Fruit fly (Drosophila melanogaster): Measurements from ENCODE around the gene CG13073.

The CG13073 gene

DNA sequence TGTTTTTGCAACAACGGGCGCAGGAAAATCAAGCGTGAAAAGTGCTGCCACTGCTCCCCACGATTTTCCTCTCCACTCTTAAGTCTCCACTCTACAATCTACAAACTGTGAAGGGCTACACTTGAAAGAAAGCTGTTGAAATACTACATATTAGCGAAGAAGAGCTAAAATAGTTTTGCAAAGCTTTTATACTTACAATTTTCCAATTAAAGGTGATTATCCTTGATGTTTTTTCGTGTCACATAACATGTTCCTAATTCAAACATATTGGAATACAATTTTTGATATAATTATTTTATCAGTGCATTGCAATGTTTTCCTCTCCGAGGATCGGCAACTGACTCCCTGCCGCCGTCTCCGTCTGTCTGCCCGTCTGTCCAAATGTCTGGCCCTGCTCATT, 832 bp upstream of the CG13073 start:
- TF ChIP-seq sens (GFP tag): peak; percentile 64
- TF ChIP-seq Drgx (GFP tag; IDR thresholded peaks at IDR 0.05): peak; percentile 82
- TF ChIP-seq CG2889 (GFP tag; IDR thresholded peaks at IDR 0.05): no peak
- 0 out of 2 replicates have a peak, but pooled peaks have one; percentile 15 for TF ChIP-seq Ptx1 (GFP tag; IDR thresholded peaks at IDR 0.05)
- TF ChIP-seq bsh (GFP tag; optimal IDR thresholded peaks at IDR 0.05): peak in 1 of 2 experiments; percentile 48
- no peak for TF ChIP-seq NFAT (GFP tag; IDR thresholded peaks at IDR 0.05)
- no peak for TF ChIP-seq HmgD (GFP tag; optimal IDR thresholded peaks at IDR 0.05)

DNA sequence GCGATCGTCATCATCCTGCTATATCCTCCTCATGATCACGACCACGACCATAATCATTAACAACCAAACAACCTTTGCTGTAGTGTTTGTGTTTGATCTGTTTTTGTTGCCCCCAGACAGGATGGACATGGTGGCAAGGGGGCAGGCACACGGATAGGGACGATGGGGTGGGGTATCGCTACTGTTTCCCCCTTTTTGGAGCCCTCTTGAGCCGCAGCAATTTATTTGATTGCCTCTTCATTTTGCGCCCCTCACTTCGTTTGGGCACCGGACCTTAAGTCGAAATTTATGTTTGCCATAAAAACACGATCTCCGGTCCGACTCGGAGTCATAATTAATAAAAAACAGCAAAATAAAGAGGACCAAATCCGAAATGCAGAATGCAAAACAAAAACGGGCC, 1.3 kb downstream of the CG13073 start:
- TF ChIP-seq Fer3 (tag; optimal IDR thresholded peaks at IDR 0.05) (no peak), lbe (GFP tag; optimal IDR thresholded peaks at IDR 0.05) (peak; percentile 37)

DNA sequence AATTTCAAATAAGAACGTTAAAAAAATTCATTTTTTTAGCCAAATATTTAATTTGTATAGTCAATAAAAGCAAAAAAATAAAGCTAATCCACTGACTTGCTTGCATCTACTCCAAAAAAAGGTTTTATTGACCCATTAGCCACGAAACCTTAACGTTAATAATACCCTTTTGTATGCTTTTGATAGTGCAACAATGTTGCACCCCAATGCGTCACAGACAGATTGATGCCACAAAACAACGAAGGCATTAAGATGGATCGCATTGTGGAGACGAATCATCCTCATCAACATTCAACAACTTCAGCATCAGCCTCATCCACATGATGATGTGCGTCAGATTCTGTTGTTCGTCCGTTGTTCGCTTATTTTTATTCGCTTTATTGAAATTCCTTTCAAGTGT, 1.7 kb downstream of the CG13073 start:
- no peak for TF ChIP-seq tin (GFP tag; optimal IDR thresholded peaks at IDR 0.05)
- TF ChIP-seq ase (GFP tag; IDR thresholded peaks at IDR 0.05): no peak
- TF ChIP-seq aop (GFP tag; IDR thresholded peaks at IDR 0.05): no peak
- TF ChIP-seq org-1 (GFP tag; optimal IDR thresholded peaks at IDR 0.05): no peak
- TF ChIP-seq CG16813 (GFP tag; IDR thresholded peaks at IDR 0.05; ENCODE audit: partially characterized antibody): no peak
- no peak for TF ChIP-seq abd-A (tag; optimal IDR thresholded peaks at IDR 0.05)
- no peak for TF ChIP-seq CG2116 (GFP tag; optimal IDR thresholded peaks at IDR 0.05)
- TF ChIP-seq Camta (GFP tag; optimal IDR thresholded peaks at IDR 0.05): no peak
- no peak for TF ChIP-seq Sry-β (GFP tag; optimal IDR thresholded peaks at IDR 0.05)
- no peak for TF ChIP-seq Med (GFP tag)
- no peak for TF ChIP-seq CG9215 (GFP tag; IDR thresholded peaks at IDR 0.05)
- TF ChIP-seq CG10979 (tag; optimal IDR thresholded peaks at IDR 0.05): no peak
- TF ChIP-seq CG9437 (GFP tag; optimal IDR thresholded peaks at IDR 0.05): no peak

DNA sequence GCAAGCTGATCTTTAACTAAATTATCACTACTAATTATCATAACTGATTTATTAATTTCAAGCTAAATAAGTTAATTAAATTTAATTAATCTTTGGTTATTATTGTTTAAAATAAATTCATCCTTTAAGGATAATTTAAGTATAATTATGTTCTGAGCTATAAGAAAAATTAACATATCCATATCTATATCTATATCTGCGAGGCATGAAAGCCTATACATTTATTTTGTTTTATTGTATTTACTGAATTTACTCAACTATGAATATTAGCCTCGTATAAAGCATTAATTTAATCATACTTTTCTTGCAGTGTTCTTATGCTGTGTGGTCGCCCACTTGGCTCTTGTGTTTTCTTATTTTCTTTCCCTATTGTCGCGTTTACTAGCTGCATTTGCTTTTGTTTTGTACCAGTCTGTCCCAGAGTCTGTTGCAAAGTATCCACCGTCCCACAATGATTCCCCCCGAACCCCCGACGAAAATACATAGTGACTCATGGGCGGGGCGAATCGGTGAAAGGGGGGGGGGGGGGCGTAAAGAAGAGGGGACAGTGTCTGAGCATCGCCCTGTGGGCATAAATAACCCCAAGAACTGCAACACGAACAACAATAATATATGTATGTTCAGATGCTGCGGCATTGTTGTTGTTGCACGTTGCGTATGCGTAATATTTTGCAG, 2.4 kb downstream of the CG13073 start:
- no peak for TF ChIP-seq gcm2 (GFP tag; optimal IDR thresholded peaks at IDR 0.05)
- no peak for TF ChIP-seq CG9437 (GFP tag; optimal IDR thresholded peaks at IDR 0.05)
- no peak for TF ChIP-seq CG2116 (GFP tag; optimal IDR thresholded peaks at IDR 0.05)
- no peak for TF ChIP-seq Eip74EF (GFP tag; optimal IDR thresholded peaks at IDR 0.05)
- TF ChIP-seq Drgx (GFP tag; IDR thresholded peaks at IDR 0.05): peak; percentile 43; the same call in 1 of the 2 replicates
- no peak for TF ChIP-seq CG11504 (tag; optimal IDR thresholded peaks at IDR 0.05)
- TF ChIP-seq CG2199 (GFP tag; IDR thresholded peaks at IDR 0.05): no peak
- TF ChIP-seq cato (GFP tag; optimal IDR thresholded peaks at IDR 0.05; ENCODE audit: borderline replicate concordance): no peak
- no peak for TF ChIP-seq inv (GFP tag; IDR thresholded peaks at IDR 0.05; ENCODE audit: partially characterized antibody)
- TF ChIP-seq ERR (GFP tag; optimal IDR thresholded peaks at IDR 0.05): no peak
- no peak for TF ChIP-seq chm (GFP tag; IDR thresholded peaks at IDR 0.05)
- peak; percentile 48; the same call in 1 of the 3 replicates for TF ChIP-seq sr (GFP tag; IDR thresholded peaks at IDR 0.05)
- peak; percentile 51 for TF ChIP-seq crol (GFP tag; IDR thresholded peaks at IDR 0.05)
- TF ChIP-seq nom (GFP tag; optimal IDR thresholded peaks at IDR 0.05): peak; percentile 27
- no peak for TF ChIP-seq Ssrp (tag; optimal IDR thresholded peaks at IDR 0.05)
- TF ChIP-seq CG8765 (GFP tag; IDR thresholded peaks at IDR 0.05): no peak
- no peak for TF ChIP-seq CG12236 (GFP tag; optimal IDR thresholded peaks at IDR 0.05)

Data from whole organism, embryonic.